Fruit fly (Drosophila melanogaster): ENCODE measurements around the gene qjt.

The qjt gene

dm6 chr3L:17504538-17504937 is 25.6 kb downstream of the qjt start:
- TF ChIP-seq cic (GFP tag; optimal IDR thresholded peaks at IDR 0.05) (no peak), CG14711 (tag; optimal IDR thresholded peaks at IDR 0.05) (no peak), CG33017 (tag; optimal IDR thresholded peaks at IDR 0.05) (no peak), Mnt (GFP tag; optimal IDR thresholded peaks at IDR 0.05) (no peak)

- TF ChIP-seq tj (GFP tag; optimal IDR thresholded peaks at IDR 0.05) (no peak), Mnt (GFP tag; optimal IDR thresholded peaks at IDR 0.05) (no peak), CG33017 (tag; optimal IDR thresholded peaks at IDR 0.05) (no peak), cic (GFP tag; optimal IDR thresholded peaks at IDR 0.05) (no peak), CG7101 (tag; optimal IDR thresholded peaks at IDR 0.05) (no peak), pad (GFP tag; optimal IDR thresholded peaks at IDR 0.05) (no peak)
Measured at dm6 chr3L:17506005-17506760, 27.3 kb downstream of the qjt start.

DNA sequence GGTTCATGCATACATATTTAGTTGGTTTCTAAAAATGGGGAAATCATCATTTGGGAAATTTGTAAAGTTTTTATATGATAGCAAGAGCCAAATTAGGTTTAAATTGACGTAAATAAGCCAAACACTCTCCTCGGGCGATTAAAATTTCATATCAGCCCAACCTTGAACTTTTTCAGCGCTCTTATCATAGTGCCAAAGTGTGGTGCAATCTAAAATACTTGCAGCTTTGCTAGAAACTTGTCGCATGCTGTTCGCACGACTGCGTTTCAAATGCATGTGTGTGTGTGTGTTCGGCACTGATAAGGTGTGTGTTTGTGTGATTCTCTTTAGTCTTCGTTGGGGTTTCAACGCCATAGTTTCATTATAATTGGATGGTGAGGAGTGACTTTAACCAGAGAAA is 27.9 kb downstream of the qjt start:
- TF ChIP-seq Crg-1 (GFP tag; optimal IDR thresholded peaks at IDR 0.05) = no peak
- TF ChIP-seq CG14711 (tag; optimal IDR thresholded peaks at IDR 0.05) = no peak
- TF ChIP-seq Clk (GFP tag; optimal IDR thresholded peaks at IDR 0.05) = no peak
- no peak for TF ChIP-seq CG33017 (tag; optimal IDR thresholded peaks at IDR 0.05)
- TF ChIP-seq CG5204 (GFP tag; optimal IDR thresholded peaks at IDR 0.05) = no peak
- no peak for TF ChIP-seq cnc (optimal IDR thresholded peaks at IDR 0.05)
- TF ChIP-seq CG11617 (GFP tag; optimal IDR thresholded peaks at IDR 0.05) = no peak
- TF ChIP-seq Mnt (GFP tag; optimal IDR thresholded peaks at IDR 0.05) = no peak
- TF ChIP-seq CG7101 (tag; optimal IDR thresholded peaks at IDR 0.05) = no peak
- no peak for TF ChIP-seq bab1 (GFP tag; optimal IDR thresholded peaks at IDR 0.05)
- no peak for TF ChIP-seq tj (GFP tag; optimal IDR thresholded peaks at IDR 0.05)
- TF ChIP-seq pad (GFP tag; optimal IDR thresholded peaks at IDR 0.05) = no peak
- no peak for TF ChIP-seq kay (GFP tag; ENCODE audit: borderline replicate concordance)
- TF ChIP-seq cic (GFP tag; optimal IDR thresholded peaks at IDR 0.05) = no peak
- no peak for TF ChIP-seq toe (GFP tag; optimal IDR thresholded peaks at IDR 0.05)
- no peak for TF ChIP-seq CG7045 (GFP tag; optimal IDR thresholded peaks at IDR 0.05)
- no peak for TF ChIP-seq ovo (GFP tag; optimal IDR thresholded peaks at IDR 0.05)

dm6 chr3L:17513492-17513891 is 34.6 kb downstream of the qjt start:
- TF ChIP-seq Crg-1 (GFP tag; optimal IDR thresholded peaks at IDR 0.05) (no peak), cnc (optimal IDR thresholded peaks at IDR 0.05) (no peak), CG12768 (GFP tag; optimal IDR thresholded peaks at IDR 0.05) (no peak), kay (GFP tag; ENCODE audit: borderline replicate concordance) (no peak), tj (GFP tag; optimal IDR thresholded peaks at IDR 0.05) (no peak), bab1 (GFP tag; optimal IDR thresholded peaks at IDR 0.05) (no peak)

- TF ChIP-seq cic (GFP tag; optimal IDR thresholded peaks at IDR 0.05) (no peak), tj (GFP tag; optimal IDR thresholded peaks at IDR 0.05) (peak; percentile 52), CG7101 (tag; optimal IDR thresholded peaks at IDR 0.05) (peak; percentile 68), Mnt (GFP tag; optimal IDR thresholded peaks at IDR 0.05) (peak; percentile 64), Hr96 (GFP tag; optimal IDR thresholded peaks at IDR 0.05) (peak; percentile 64), CG1620 (GFP tag; optimal IDR thresholded peaks at IDR 0.05) (peak; percentile 81), CG14711 (tag; optimal IDR thresholded peaks at IDR 0.05) (peak; percentile 57), toe (GFP tag; optimal IDR thresholded peaks at IDR 0.05) (peak; percentile 77), CG5204 (GFP tag; optimal IDR thresholded peaks at IDR 0.05) (peak; percentile 68), CG12768 (GFP tag; optimal IDR thresholded peaks at IDR 0.05) (peak; percentile 62), CG7045 (GFP tag; optimal IDR thresholded peaks at IDR 0.05) (peak; percentile 54), kay (GFP tag; ENCODE audit: borderline replicate concordance) (no peak), ovo (GFP tag; optimal IDR thresholded peaks at IDR 0.05) (peak; percentile 77), CG33017 (tag; optimal IDR thresholded peaks at IDR 0.05) (peak; percentile 28), cnc (optimal IDR thresholded peaks at IDR 0.05) (no peak), pad (GFP tag; optimal IDR thresholded peaks at IDR 0.05) (peak; percentile 80), Clk (GFP tag; optimal IDR thresholded peaks at IDR 0.05) (peak; percentile 79), CG11617 (GFP tag; optimal IDR thresholded peaks at IDR 0.05) (peak; percentile 74), bab1 (GFP tag; optimal IDR thresholded peaks at IDR 0.05) (peak; percentile 6), Crg-1 (GFP tag; optimal IDR thresholded peaks at IDR 0.05) (peak; percentile 81)
Measured at dm6 chr3L:17513893-17514616, 35.2 kb downstream of the qjt start, which contains the start of the genes U4-U6-60K and CG7564. TSS of gene U4-U6-60K (minus strand) at chr3L:17513912. TSS of gene CG7564 (plus strand) at chr3L:17514298.

Data from whole organism, adult.